In the genomic region with DNA sequence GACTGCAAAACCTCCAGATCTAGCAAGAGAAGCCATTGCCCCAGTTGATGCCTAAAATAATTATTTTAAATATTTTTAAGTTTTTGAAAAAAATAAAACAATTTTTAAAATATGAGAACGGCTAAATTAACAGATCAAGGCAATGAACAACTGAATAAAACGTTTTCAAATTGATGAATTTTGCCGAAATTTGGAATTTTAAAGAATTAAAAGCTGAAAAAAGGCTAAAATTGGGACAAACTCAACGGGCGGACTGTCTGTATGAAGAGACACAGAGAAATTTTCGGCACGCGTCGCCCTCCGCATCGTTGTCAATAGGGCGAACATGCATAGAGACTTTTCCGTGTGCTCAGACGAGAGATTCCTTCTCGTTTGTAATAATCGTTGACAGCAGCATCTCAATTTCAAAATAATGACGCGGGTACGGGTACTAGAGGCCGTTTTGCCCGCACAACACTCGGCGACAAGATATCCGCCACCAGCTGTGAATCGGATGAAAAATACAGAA, we compare ENCODE assay signal across 1 worm cellular context.
TF ChIP-seq lines count a peak whose summit lies in the region.

Gene isp-1 (minus strand): TSS at position 51 of the 508 bp plus-strand sequence.
Gene islo-1 (plus strand): TSS at position 385 of the 508 bp plus-strand sequence.

TF ChIP-seq in whole organism, L4 larva, 104 proteins besides CTCF, POLR2A, EP300 and RAD21 (continued from another document):
- TF ChIP-seq dmd-9 (GFP tag; IDR thresholded peaks at IDR 0.05; lab: Robert Waterston, UW) (no peak), lin-15B (tag; optimal IDR thresholded peaks at IDR 0.05; lab: Kevin White, UChicago) (peak; percentile 1), lir-3 (tag; optimal IDR thresholded peaks at IDR 0.05; lab: Kevin White, UChicago) (no peak), nhr-42 (GFP tag; IDR thresholded peaks at IDR 0.05; lab: Robert Waterston, UW) (no peak), madf-5 (GFP tag; IDR thresholded peaks at IDR 0.05; lab: Robert Waterston, UW) (no peak), zfp-2 (tag; optimal IDR thresholded peaks at IDR 0.05; lab: Kevin White, UChicago) (no peak), mdt-29 (GFP tag; IDR thresholded peaks at IDR 0.05; lab: Robert Waterston, UW) (no peak), ctbp-1 (GFP tag; IDR thresholded peaks at IDR 0.05; lab: Robert Waterston, UW) (no peak), egl-27 (tag; optimal IDR thresholded peaks at IDR 0.05; lab: Kevin White, UChicago) (no peak), ceh-20 (GFP tag; IDR thresholded peaks at IDR 0.05; lab: Robert Waterston, UW) (no peak), snpc-1.2 (GFP tag; IDR thresholded peaks at IDR 0.05; lab: Robert Waterston, UW) (no peak), ceh-82 (tag; optimal IDR thresholded peaks at IDR 0.05; lab: Kevin White, UChicago) (no peak), aha-1 (tag; lab: Kevin White, UChicago) (peak; percentile 91), D1046.2 (GFP tag; IDR thresholded peaks at IDR 0.05; lab: Robert Waterston, UW) (no peak), php-3 (GFP tag; IDR thresholded peaks at IDR 0.05; lab: Robert Waterston, UW) (no peak), spr-3 (GFP tag; optimal IDR thresholded peaks at IDR 0.05; lab: Kevin White, UChicago) (no peak), F37D6.2 (tag; optimal IDR thresholded peaks at IDR 0.05; lab: Kevin White, UChicago) (no peak), Y5F2A.4 (GFP tag; optimal IDR thresholded peaks at IDR 0.05; lab: Kevin White, UChicago) (no peak)
